Worm (Caenorhabditis elegans) whole organism, midembryonic: ENCODE data around the gene R02D5.9.

Source experiments
- cog-1 ChIP-seq: sonication (generic microtip); optimal IDR thresholded peaks from 2 replicates; lab custom pipeline; 2016; ENCODE audit warnings: missing genetic modification characterization, missing compliant biosample characterization
- med-1 ChIP-seq: sonication (generic microtip); optimal IDR thresholded peaks from 2 replicates; lab custom pipeline; 2017; ENCODE audit warnings: missing genetic modification characterization, mild to moderate bottlenecking, missing compliant biosample characterization, antibody characterized with exemption, missing genetic modification reagents; ENCODE audit not compliant: insufficient read depth
- tab-1 ChIP-seq: fragments of 200-800 bp; sonication (Bioruptor generic); IDR thresholded peaks from 2 replicates; pipeline ENCODE4 v1.3.6; 2022; ENCODE audit warnings: missing genetic modification characterization, missing compliant biosample characterization

ce11 chrV:14542138-14542537 is 31.2 kb upstream of the R02D5.9 start:
- no peak for TF ChIP-seq cog-1 (tag; lab: Kevin White, UChicago)
- no peak for TF ChIP-seq med-1 (GFP tag; lab: Kevin White, UChicago)
- TF ChIP-seq tab-1: no peak
